Fruit fly (Drosophila melanogaster): ENCODE measurements around the gene eIF3h.

eIF3h gene

dm6 chr2L:5070797-5071579 is 18.1 kb upstream of the eIF3h start, which contains the start of gene RpL37A:
Gene RpL37A (plus strand): TSS chr2L:5070957.
- TF ChIP-seq CG11617 (GFP tag; optimal IDR thresholded peaks at IDR 0.05) (peak; percentile 87), toe (GFP tag; optimal IDR thresholded peaks at IDR 0.05) (no peak), CG5204 (GFP tag; optimal IDR thresholded peaks at IDR 0.05) (no peak), CG33017 (tag; optimal IDR thresholded peaks at IDR 0.05) (peak; percentile 54), CG14711 (tag; optimal IDR thresholded peaks at IDR 0.05) (peak; percentile 61), Hr96 (GFP tag; optimal IDR thresholded peaks at IDR 0.05) (peak; percentile 84), CG7101 (tag; optimal IDR thresholded peaks at IDR 0.05) (peak; percentile 81), pad (GFP tag; optimal IDR thresholded peaks at IDR 0.05) (peak; percentile 74), kay (GFP tag; ENCODE audit: borderline replicate concordance) (peak; percentile 18), Crg-1 (GFP tag; optimal IDR thresholded peaks at IDR 0.05) (peak; percentile 73), ovo (GFP tag; optimal IDR thresholded peaks at IDR 0.05) (peak; percentile 63), CG7045 (GFP tag; optimal IDR thresholded peaks at IDR 0.05) (peak; percentile 57), CG12768 (GFP tag; optimal IDR thresholded peaks at IDR 0.05) (peak; percentile 66), cnc (optimal IDR thresholded peaks at IDR 0.05) (no peak), tj (GFP tag; optimal IDR thresholded peaks at IDR 0.05) (peak; percentile 54), cic (GFP tag; optimal IDR thresholded peaks at IDR 0.05) (peak; percentile 62), bab1 (GFP tag; optimal IDR thresholded peaks at IDR 0.05) (peak; percentile 85), Mnt (GFP tag; optimal IDR thresholded peaks at IDR 0.05) (peak; percentile 76), Clk (GFP tag; optimal IDR thresholded peaks at IDR 0.05) (peak; percentile 61), CG1620 (GFP tag; optimal IDR thresholded peaks at IDR 0.05) (peak; percentile 86)

- no peak for TF ChIP-seq CG33017 (tag; optimal IDR thresholded peaks at IDR 0.05)
- TF ChIP-seq CG12768 (GFP tag; optimal IDR thresholded peaks at IDR 0.05) = peak; percentile 24
- no peak for TF ChIP-seq CG11617 (GFP tag; optimal IDR thresholded peaks at IDR 0.05)
- TF ChIP-seq CG14711 (tag; optimal IDR thresholded peaks at IDR 0.05) = no peak
- no peak for TF ChIP-seq Clk (GFP tag; optimal IDR thresholded peaks at IDR 0.05)
- TF ChIP-seq toe (GFP tag; optimal IDR thresholded peaks at IDR 0.05) = no peak
- TF ChIP-seq Crg-1 (GFP tag; optimal IDR thresholded peaks at IDR 0.05) = no peak
- no peak for TF ChIP-seq cnc (optimal IDR thresholded peaks at IDR 0.05)
- TF ChIP-seq Hr96 (GFP tag; optimal IDR thresholded peaks at IDR 0.05) = no peak
- peak; percentile 48 for TF ChIP-seq cic (GFP tag; optimal IDR thresholded peaks at IDR 0.05)
- no peak for TF ChIP-seq ovo (GFP tag; optimal IDR thresholded peaks at IDR 0.05)
- TF ChIP-seq CG5204 (GFP tag; optimal IDR thresholded peaks at IDR 0.05) = no peak
- no peak for TF ChIP-seq CG1620 (GFP tag; optimal IDR thresholded peaks at IDR 0.05)
- TF ChIP-seq bab1 (GFP tag; optimal IDR thresholded peaks at IDR 0.05) = peak; percentile 0
- TF ChIP-seq CG7045 (GFP tag; optimal IDR thresholded peaks at IDR 0.05) = no peak
- TF ChIP-seq kay (GFP tag; ENCODE audit: borderline replicate concordance) = no peak
- TF ChIP-seq Mnt (GFP tag; optimal IDR thresholded peaks at IDR 0.05) = no peak
- TF ChIP-seq pad (GFP tag; optimal IDR thresholded peaks at IDR 0.05) = peak; percentile 32
- TF ChIP-seq CG7101 (tag; optimal IDR thresholded peaks at IDR 0.05) = no peak
- TF ChIP-seq tj (GFP tag; optimal IDR thresholded peaks at IDR 0.05) = peak; percentile 82
These were observed 11.0 kb upstream of the eIF3h start for dm6 chr2L:5063936-5064335.

- TF ChIP-seq kay (GFP tag; ENCODE audit: borderline replicate concordance) (no peak), toe (GFP tag; optimal IDR thresholded peaks at IDR 0.05) (no peak), cic (GFP tag; optimal IDR thresholded peaks at IDR 0.05) (peak; percentile 13)
These were observed 10.0 kb upstream of the eIF3h start for dm6 chr2L:5062799-5063404.

DNA sequence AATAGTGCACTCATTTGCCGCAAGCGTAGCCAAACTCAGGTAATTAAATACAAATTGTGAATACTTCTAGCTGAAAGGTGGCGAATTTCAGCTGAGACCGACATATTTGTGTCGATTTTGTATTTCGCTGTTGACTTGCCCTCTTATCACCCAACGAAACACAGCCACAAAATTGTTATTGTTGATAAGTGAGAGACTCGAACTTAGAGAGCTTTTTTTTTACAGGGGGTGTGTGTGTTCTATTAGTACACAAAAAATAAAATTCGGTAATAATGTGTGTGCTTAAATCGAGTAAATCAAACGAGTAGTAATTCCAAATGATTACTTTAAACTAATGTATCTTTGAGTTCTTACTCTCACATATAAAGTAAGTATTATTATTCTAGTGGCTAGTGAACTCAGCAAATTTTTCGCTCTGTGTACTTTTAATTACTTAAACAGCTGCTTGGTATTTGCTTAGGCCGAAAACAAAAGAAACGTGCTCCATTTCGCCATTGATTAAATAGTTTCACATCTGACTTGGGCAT is 8.1 kb upstream of the eIF3h start:
- TF ChIP-seq CG12768 (GFP tag; optimal IDR thresholded peaks at IDR 0.05) (peak; percentile 51), CG7045 (GFP tag; optimal IDR thresholded peaks at IDR 0.05) (peak; percentile 47), CG14711 (tag; optimal IDR thresholded peaks at IDR 0.05) (peak; percentile 48), toe (GFP tag; optimal IDR thresholded peaks at IDR 0.05) (no peak), CG1620 (GFP tag; optimal IDR thresholded peaks at IDR 0.05) (no peak), tj (GFP tag; optimal IDR thresholded peaks at IDR 0.05) (peak; percentile 92), kay (GFP tag; ENCODE audit: borderline replicate concordance) (no peak), cnc (optimal IDR thresholded peaks at IDR 0.05) (no peak), pad (GFP tag; optimal IDR thresholded peaks at IDR 0.05) (peak; percentile 23), Clk (GFP tag; optimal IDR thresholded peaks at IDR 0.05) (peak; percentile 4), Crg-1 (GFP tag; optimal IDR thresholded peaks at IDR 0.05) (no peak), CG33017 (tag; optimal IDR thresholded peaks at IDR 0.05) (peak; percentile 71), CG5204 (GFP tag; optimal IDR thresholded peaks at IDR 0.05) (no peak), CG11617 (GFP tag; optimal IDR thresholded peaks at IDR 0.05) (peak; percentile 66), CG7101 (tag; optimal IDR thresholded peaks at IDR 0.05) (peak; percentile 74), Hr96 (GFP tag; optimal IDR thresholded peaks at IDR 0.05) (no peak), bab1 (GFP tag; optimal IDR thresholded peaks at IDR 0.05) (peak; percentile 14), ovo (GFP tag; optimal IDR thresholded peaks at IDR 0.05) (no peak), Mnt (GFP tag; optimal IDR thresholded peaks at IDR 0.05) (peak; percentile 7), cic (GFP tag; optimal IDR thresholded peaks at IDR 0.05) (peak; percentile 83)

DNA sequence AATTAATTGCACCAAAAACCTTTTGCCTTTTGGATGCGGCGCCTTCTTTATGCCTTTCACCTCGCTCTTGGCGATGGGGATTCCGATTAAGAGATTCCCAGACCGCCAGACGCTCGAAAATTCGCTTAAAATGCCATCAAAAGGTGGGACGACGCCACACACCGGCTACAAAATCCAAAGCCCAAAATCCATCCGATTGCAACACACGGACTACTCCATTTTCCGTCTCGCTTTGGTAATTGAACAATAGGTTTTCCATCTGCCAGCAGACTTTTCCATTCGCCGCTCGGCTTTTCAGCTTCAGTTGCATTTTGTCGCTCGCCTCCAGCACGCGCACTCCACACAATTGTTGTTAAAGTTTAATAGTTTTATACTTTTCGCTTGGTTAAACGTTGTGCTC is 7.6 kb upstream of the eIF3h start, which contains the start of gene qtc:
TSS of gene qtc (plus strand) at position 301 of the 400 bp plus-strand sequence.
- no peak for TF ChIP-seq CG12768 (GFP tag; optimal IDR thresholded peaks at IDR 0.05)
- no peak for TF ChIP-seq Clk (GFP tag; optimal IDR thresholded peaks at IDR 0.05)
- no peak for TF ChIP-seq CG7101 (tag; optimal IDR thresholded peaks at IDR 0.05)
- TF ChIP-seq toe (GFP tag; optimal IDR thresholded peaks at IDR 0.05) = no peak
- no peak for TF ChIP-seq CG14711 (tag; optimal IDR thresholded peaks at IDR 0.05)
- no peak for TF ChIP-seq Crg-1 (GFP tag; optimal IDR thresholded peaks at IDR 0.05)
